Fruit fly (Drosophila melanogaster) whole organism, embryonic: Measurements from ENCODE around the gene CG31823.

Source experiments
- Abd-B ChIP-seq: fragments of 200-800 bp; sonication (Bioruptor generic); optimal IDR thresholded peaks from 2 replicates; lab custom pipeline; 2018; ENCODE audit warnings: missing biosample characterization, mild to moderate bottlenecking, missing genetic modification characterization, moderate library complexity
- Bgb ChIP-seq: fragments of 200-800 bp; sonication (Bioruptor generic); IDR thresholded peaks from 2 replicates; pipeline ENCODE4 v1.3.6; 2022; ENCODE audit warnings: missing biosample characterization, missing genetic modification characterization; ENCODE audit not compliant: partially characterized antibody
- CG10431 ChIP-seq: fragments of 200-800 bp; sonication (Bioruptor generic); optimal IDR thresholded peaks from 3 replicates; lab custom pipeline; 2018; ENCODE audit warnings: missing biosample characterization, mild to moderate bottlenecking, missing genetic modification characterization
- CG11504 ChIP-seq: fragments of 200-800 bp; sonication (Bioruptor generic); optimal IDR thresholded peaks from 3 replicates; lab custom pipeline; 2019; ENCODE audit warnings: missing biosample characterization, mild to moderate bottlenecking, missing genetic modification characterization, moderate library complexity
- CG12219 ChIP-seq: fragments of 200-800 bp; sonication (Bioruptor generic); optimal IDR thresholded peaks from 3 replicates; lab custom pipeline; 2018; ENCODE audit warnings: missing biosample characterization, mild to moderate bottlenecking, missing genetic modification characterization
- CG14710 ChIP-seq: fragments of 200-800 bp; sonication (Bioruptor generic); optimal IDR thresholded peaks from 3 replicates; lab custom pipeline; 2019; ENCODE audit warnings: missing biosample characterization, mild to moderate bottlenecking, missing genetic modification characterization, moderate library complexity
- CG14965 ChIP-seq: fragments of 200-800 bp; sonication (Bioruptor generic); optimal IDR thresholded peaks from 2 replicates; lab custom pipeline; 2016; ENCODE audit warnings: missing biosample characterization, missing genetic modification characterization, borderline replicate concordance
- CG17568 ChIP-seq: fragments of 200-800 bp; sonication (Bioruptor generic); optimal IDR thresholded peaks from 2 replicates; lab custom pipeline; 2018; ENCODE audit warnings: missing biosample characterization, mild to moderate bottlenecking, missing genetic modification characterization, moderate library complexity
- CG2678 ChIP-seq: fragments of 200-800 bp; sonication (Bioruptor generic); optimal IDR thresholded peaks from 3 replicates; lab custom pipeline; 2019; ENCODE audit warnings: missing biosample characterization, mild to moderate bottlenecking, missing genetic modification characterization, moderate library complexity
- CG31441 ChIP-seq: fragments of 200-800 bp; sonication (Bioruptor generic); IDR thresholded peaks from 2 replicates; pipeline ENCODE4 v1.3.6; 2022; ENCODE audit warnings: missing biosample characterization, missing genetic modification characterization
- CG32767 ChIP-seq: fragments of 200-800 bp; sonication (Bioruptor generic); IDR thresholded peaks from 2 replicates; pipeline ENCODE4 v1.3.6; 2022; ENCODE audit warnings: missing biosample characterization, missing genetic modification characterization
- CG32772 ChIP-seq: fragments of 200-800 bp; sonication (Bioruptor generic); IDR thresholded peaks from 2 replicates; pipeline ENCODE4 v1.3.6; 2022; ENCODE audit warnings: missing biosample characterization, missing genetic modification characterization
- CG3838 ChIP-seq: fragments of 200-800 bp; sonication (Bioruptor generic); optimal IDR thresholded peaks from 3 replicates; lab custom pipeline; 2016; ENCODE audit warnings: missing biosample characterization, missing genetic modification characterization
- CG3995 ChIP-seq: fragments of 200-800 bp; sonication (Bioruptor generic); optimal IDR thresholded peaks from 3 replicates; lab custom pipeline; 2016; ENCODE audit warnings: missing biosample characterization, missing genetic modification characterization
- CG4282 ChIP-seq: fragments of 200-800 bp; sonication (Bioruptor generic); optimal IDR thresholded peaks from 2 replicates; lab custom pipeline; 2016; ENCODE audit warnings: missing biosample characterization, missing genetic modification characterization
- CG4617 ChIP-seq: fragments of 200-800 bp; sonication (Bioruptor generic); optimal IDR thresholded peaks from 3 replicates; lab custom pipeline; 2016; ENCODE audit warnings: missing biosample characterization, missing genetic modification characterization, borderline replicate concordance
- CG7745 ChIP-seq: fragments of 200-800 bp; sonication (Bioruptor generic); optimal IDR thresholded peaks from 2 replicates; lab custom pipeline; 2018; ENCODE audit warnings: missing biosample characterization, mild to moderate bottlenecking, missing genetic modification characterization, moderate library complexity
- CG7963 ChIP-seq: fragments of 200-800 bp; sonication (Bioruptor generic); IDR thresholded peaks from 3 replicates; pipeline ENCODE4 v1.3.6; 2022; ENCODE audit warnings: missing biosample characterization, missing genetic modification characterization; ENCODE audit not compliant: partially characterized antibody
- CG8089 ChIP-seq: fragments of 200-800 bp; sonication (Bioruptor generic); optimal IDR thresholded peaks from 3 replicates; lab custom pipeline; 2016; ENCODE audit warnings: missing biosample characterization, missing genetic modification characterization
- CG8388 ChIP-seq: fragments of 200-800 bp; sonication (Bioruptor generic); optimal IDR thresholded peaks from 2 replicates; lab custom pipeline; 2019; ENCODE audit warnings: missing biosample characterization, mild to moderate bottlenecking, missing genetic modification characterization, moderate library complexity
- Hmr ChIP-seq: fragments of 200-800 bp; sonication (Bioruptor generic); optimal IDR thresholded peaks from 3 replicates; lab custom pipeline; 2017; ENCODE audit warnings: mild to moderate bottlenecking, missing biosample characterization, missing genetic modification reagents, missing genetic modification characterization
- Hr78 ChIP-seq, 2 experiments: fragments of 200-800 bp in 1 of 2; fragments of >200 bp in 1 of 2; sonication (Bioruptor generic) in 1 of 2; optimal IDR thresholded peaks; 2 replicates each; lab custom pipeline; 2017 to 2019; ENCODE audit warnings: missing biosample characterization in 2 of 2, missing genetic modification characterization in 2 of 2, mild to moderate bottlenecking in 1 of 2, moderate library complexity in 1 of 2
- Xbp1 ChIP-seq: fragments of 200-800 bp; sonication (Bioruptor generic); optimal IDR thresholded peaks from 3 replicates; lab custom pipeline; 2016; ENCODE audit warnings: missing biosample characterization, mild to moderate bottlenecking, missing genetic modification characterization
- YL-1 ChIP-seq: fragments of 200-800 bp; sonication (Bioruptor generic); optimal IDR thresholded peaks from 3 replicates; lab custom pipeline; 2017; ENCODE audit warnings: missing biosample characterization, mild to moderate bottlenecking, missing genetic modification characterization
- ac ChIP-seq: fragments of 200-800 bp; sonication (Bioruptor generic); optimal IDR thresholded peaks from 3 replicates; lab custom pipeline; 2017; ENCODE audit warnings: missing biosample characterization, mild to moderate bottlenecking, missing genetic modification characterization
- cato ChIP-seq: fragments of 200-800 bp; sonication (Bioruptor generic); optimal IDR thresholded peaks from 2 replicates; lab custom pipeline; 2016; ENCODE audit warnings: missing biosample characterization, missing genetic modification characterization, borderline replicate concordance
- caup ChIP-seq: fragments of 200-800 bp; sonication (Bioruptor generic); optimal IDR thresholded peaks from 3 replicates; lab custom pipeline; 2017; ENCODE audit warnings: missing biosample characterization, mild to moderate bottlenecking, missing genetic modification characterization, moderate library complexity; ENCODE audit not compliant: severe bottlenecking
- dmrt11E ChIP-seq: fragments of 200-800 bp; sonication (Bioruptor generic); optimal IDR thresholded peaks from 3 replicates; lab custom pipeline; 2018; ENCODE audit warnings: missing biosample characterization, mild to moderate bottlenecking, missing genetic modification characterization, moderate library complexity
- grau ChIP-seq: fragments of 200-800 bp; optimal IDR thresholded peaks from 3 replicates; lab custom pipeline; 2019; ENCODE audit warnings: missing biosample characterization, mild to moderate bottlenecking, missing genetic modification characterization, moderate library complexity
- gt ChIP-seq: fragments of 200-800 bp; sonication (Bioruptor generic); IDR thresholded peaks from 2 replicates; pipeline ENCODE4 v1.3.6; 2022; ENCODE audit warnings: missing biosample characterization, missing genetic modification characterization
- hth ChIP-seq: fragments of >200 bp; optimal IDR thresholded peaks from 2 replicates; lab custom pipeline; 2017; ENCODE audit warnings: inconsistent platforms
- jing ChIP-seq: fragments of 200-800 bp; sonication (Bioruptor generic); optimal IDR thresholded peaks from 2 replicates; lab custom pipeline; 2018; ENCODE audit warnings: missing biosample characterization, mild to moderate bottlenecking, missing genetic modification characterization
- kah ChIP-seq: fragments of 200-800 bp; sonication (Bioruptor generic); optimal IDR thresholded peaks from 2 replicates; lab custom pipeline; 2018; ENCODE audit warnings: missing biosample characterization, mild to moderate bottlenecking, missing genetic modification characterization
- kay ChIP-seq: fragments of 200-800 bp; sonication (Bioruptor generic); optimal IDR thresholded peaks from 2 replicates; lab custom pipeline; 2016; ENCODE audit warnings: missing biosample characterization, missing genetic modification characterization
- mld ChIP-seq: fragments of 200-800 bp; sonication (Bioruptor generic); IDR thresholded peaks from 3 replicates; pipeline ENCODE4 v1.3.6; 2022; ENCODE audit warnings: missing biosample characterization, missing genetic modification characterization; ENCODE audit not compliant: partially characterized antibody
- otp ChIP-seq: fragments of 200-800 bp; sonication (Bioruptor generic); IDR thresholded peaks from 3 replicates; pipeline ENCODE4, ENCODE4 v1.3.6; 2022; ENCODE audit warnings: missing biosample characterization, missing genetic modification characterization
- pho ChIP-seq: fragments of 200-800 bp; sonication (Bioruptor generic); optimal IDR thresholded peaks from 2 replicates; lab custom pipeline; 2016; ENCODE audit warnings: missing biosample characterization, missing genetic modification characterization
- row ChIP-seq: fragments of 200-800 bp; sonication (Bioruptor generic); IDR thresholded peaks from 3 replicates; pipeline ENCODE4 v1.3.6; 2022; ENCODE audit warnings: missing biosample characterization, missing genetic modification characterization
- sd ChIP-seq: fragments of 200-800 bp; sonication (Bioruptor generic); optimal IDR thresholded peaks from 3 replicates; lab custom pipeline; 2018; ENCODE audit warnings: missing biosample characterization, mild to moderate bottlenecking, missing genetic modification characterization, moderate library complexity
- sob ChIP-seq: fragments of 200-800 bp; sonication (Bioruptor generic); IDR thresholded peaks from 2 replicates; pipeline ENCODE4 v1.3.6; 2022; ENCODE audit warnings: missing biosample characterization, missing genetic modification characterization
- sr ChIP-seq: fragments of 200-800 bp; sonication (Bioruptor generic); IDR thresholded peaks from 3 replicates; pipeline ENCODE4 v1.3.6; 2022; ENCODE audit warnings: missing biosample characterization, missing genetic modification characterization
- stc ChIP-seq: fragments of 200-800 bp; sonication (Bioruptor generic); IDR thresholded peaks from 2 replicates; pipeline ENCODE4 v1.3.6; 2022; ENCODE audit warnings: missing biosample characterization, missing genetic modification characterization
- tna ChIP-seq: fragments of 200-800 bp; sonication (Bioruptor generic); IDR thresholded peaks from 2 replicates; pipeline ENCODE4 v1.3.6; 2022; ENCODE audit warnings: missing biosample characterization, missing genetic modification characterization; ENCODE audit not compliant: partially characterized antibody
- toy ChIP-seq: fragments of 200-800 bp; sonication (Bioruptor generic); IDR thresholded peaks from 2 replicates; pipeline ENCODE4 v1.3.6; 2022; ENCODE audit warnings: missing biosample characterization, missing genetic modification characterization
- vfl ChIP-seq: fragments of 200-800 bp; sonication (Bioruptor generic); optimal IDR thresholded peaks from 2 replicates; lab custom pipeline; 2016; ENCODE audit warnings: missing biosample characterization, missing genetic modification characterization
- wek ChIP-seq: fragments of 200-800 bp; sonication (Bioruptor generic); optimal IDR thresholded peaks from 3 replicates; lab custom pipeline; 2018; ENCODE audit warnings: missing biosample characterization, mild to moderate bottlenecking, missing genetic modification characterization, moderate library complexity
- zf30C ChIP-seq: fragments of 200-800 bp; sonication (Bioruptor generic); optimal IDR thresholded peaks from 3 replicates; lab custom pipeline; 2018; ENCODE audit warnings: missing biosample characterization, mild to moderate bottlenecking, missing genetic modification characterization

Gene CG31823

DNA sequence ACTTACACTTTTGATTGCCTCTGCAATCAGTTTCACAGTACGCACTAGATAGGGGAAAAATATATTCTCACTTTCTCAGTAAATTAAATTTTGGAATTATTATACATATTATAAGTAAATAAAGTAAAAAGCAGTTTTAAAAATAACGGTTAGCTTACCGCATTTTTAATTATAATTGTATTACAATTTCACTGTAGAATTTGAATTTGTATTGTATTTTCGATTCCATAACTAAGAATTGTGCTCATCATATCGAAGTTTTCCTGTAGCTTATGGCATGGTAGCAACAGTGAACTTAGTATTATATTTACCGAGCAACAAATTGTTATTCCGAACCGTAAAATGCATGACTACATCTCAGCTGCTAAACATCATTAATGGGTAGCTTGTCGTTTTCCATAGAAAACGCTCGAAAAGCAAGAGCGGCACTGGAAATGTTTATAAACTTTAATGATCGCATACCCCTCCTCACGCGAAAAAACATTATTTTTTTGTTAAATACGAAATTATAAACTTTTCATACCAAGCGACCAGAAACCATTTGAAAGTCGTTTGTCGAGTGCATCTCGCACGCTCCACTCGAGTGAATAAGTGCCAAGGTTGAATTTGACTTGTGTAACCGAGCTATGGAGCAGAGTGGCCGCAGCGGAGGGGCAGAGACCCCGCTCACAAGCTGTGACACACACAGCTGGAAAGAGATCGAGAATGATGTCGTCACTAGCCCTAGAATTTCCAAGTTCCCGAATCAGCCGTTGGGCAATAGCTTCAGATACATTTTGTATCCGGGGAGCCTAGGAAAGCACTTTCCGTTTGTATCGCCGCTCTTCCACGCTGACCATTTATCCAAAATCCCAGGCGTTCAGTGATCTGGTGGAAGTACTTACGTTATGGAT is 11.9 kb upstream of the CG31823 start (continued):
- TF ChIP-seq toy (GFP tag; lab: Robert Waterston, UW) (peak; percentile 84), CG31441 (GFP tag; lab: Robert Waterston, UW) (peak; percentile 91), hth (lab: Kevin White, UChicago) (no peak), CG14965 (GFP tag; lab: Kevin White, UChicago) (no peak), CG8388 (peak; percentile 98), vfl (GFP tag; lab: Kevin White, UChicago) (no peak), pho (GFP tag; lab: Kevin White, UChicago) (peak; percentile 45), CG12219 (peak; percentile 81), CG11504 (tag; lab: Kevin White, UChicago) (peak; percentile 97), otp (GFP tag; lab: Robert Waterston, UW) (0 out of 3 replicates have a peak, but pooled peaks have one; percentile 10), CG10431 (peak; percentile 84), CG32767 (GFP tag; lab: Robert Waterston, UW) (peak; percentile 95), kah (GFP tag; lab: Kevin White, UChicago) (no peak), YL-1 (GFP tag; lab: Kevin White, UChicago) (peak; percentile 84), CG4282 (GFP tag; lab: Kevin White, UChicago) (no peak), CG2678 (tag; lab: Kevin White, UChicago) (peak; percentile 98), sd (tag; lab: Kevin White, UChicago) (peak; percentile 76), cato (GFP tag; lab: Kevin White, UChicago) (peak; percentile 77), CG3838 (GFP tag; lab: Kevin White, UChicago) (no peak), wek (peak; percentile 44), CG14710 (tag; lab: Kevin White, UChicago) (peak; percentile 87), grau (tag; lab: Kevin White, UChicago) (peak; percentile 100), CG17568 (peak; percentile 72), ac (GFP tag; lab: Kevin White, UChicago) (no peak), zf30C (GFP tag; lab: Kevin White, UChicago) (no peak), stc (GFP tag; lab: Robert Waterston, UW) (peak; percentile 85), dmrt11E (tag; lab: Kevin White, UChicago) (peak; percentile 95), Bgb (GFP tag; lab: Robert Waterston, UW) (peak; percentile 58; the same call in 1 of the 2 replicates), CG7963 (no peak), kay (GFP tag; lab: Kevin White, UChicago) (peak; percentile 70), sob (GFP tag; lab: Robert Waterston, UW) (peak; percentile 85), tna (no peak; the same call in 1 of the 2 replicates), CG8089 (GFP tag; lab: Kevin White, UChicago) (no peak), CG3995 (GFP tag; lab: Kevin White, UChicago) (peak; percentile 59), jing (GFP tag; lab: Kevin White, UChicago) (peak; percentile 85), row (GFP tag; lab: Robert Waterston, UW) (peak; percentile 99), Hmr (GFP tag; lab: Kevin White, UChicago) (peak; percentile 93), caup (GFP tag; lab: Kevin White, UChicago) (peak; percentile 82), CG4617 (GFP tag; lab: Kevin White, UChicago) (peak; percentile 53), gt (GFP tag; lab: Robert Waterston, UW) (0 out of 2 replicates have a peak, but pooled peaks have one; percentile 10), CG7745 (tag; lab: Kevin White, UChicago) (peak; percentile 60), mld (GFP tag; lab: Robert Waterston, UW) (no peak), CG32772 (peak; percentile 89), Hr78 (GFP tag; optimal IDR thresholded peaks at IDR 0.05; lab: Kevin White, UChicago) (no peak), Xbp1 (peak; percentile 89), sr (GFP tag; lab: Robert Waterston, UW) (no peak), Abd-B (GFP tag; lab: Kevin White, UChicago) (peak; percentile 96)
